Worm (Caenorhabditis elegans) whole organism, L4 larva: Measurements from ENCODE around the gene F08D12.15.

Experiments used
- ama-1 ChIP-seq: fragments of 150-350 bp; optimal IDR thresholded peaks from 2 replicates; lab custom pipeline; 2014; ENCODE audit warnings: inconsistent platforms, mixed read lengths
- dpl-1 ChIP-seq: fragments of 150-350 bp; optimal IDR thresholded peaks from 2 replicates; lab custom pipeline; 2014; ENCODE audit warnings: missing biosample characterization, missing genetic modification reagents, missing genetic modification characterization
- nhr-102 ChIP-seq: sonication (generic microtip); optimal IDR thresholded peaks from 2 replicates; lab custom pipeline; 2016; ENCODE audit warnings: mild to moderate bottlenecking, missing genetic modification characterization, moderate library complexity, missing compliant biosample characterization
- nhr-237 ChIP-seq: sonication (generic microtip); optimal IDR thresholded peaks from 2 replicates; lab custom pipeline; 2017; ENCODE audit warnings: missing biosample characterization, missing genetic modification characterization
- pqm-1 ChIP-seq: sonication (generic microtip); optimal IDR thresholded peaks from 2 replicates; lab custom pipeline; 2017; ENCODE audit warnings: missing biosample characterization, missing genetic modification characterization
- snpc-4 ChIP-seq: fragments of 150-350 bp; optimal IDR thresholded peaks from 2 replicates; lab custom pipeline; 2014; ENCODE audit warnings: missing biosample characterization, missing genetic modification characterization

DNA sequence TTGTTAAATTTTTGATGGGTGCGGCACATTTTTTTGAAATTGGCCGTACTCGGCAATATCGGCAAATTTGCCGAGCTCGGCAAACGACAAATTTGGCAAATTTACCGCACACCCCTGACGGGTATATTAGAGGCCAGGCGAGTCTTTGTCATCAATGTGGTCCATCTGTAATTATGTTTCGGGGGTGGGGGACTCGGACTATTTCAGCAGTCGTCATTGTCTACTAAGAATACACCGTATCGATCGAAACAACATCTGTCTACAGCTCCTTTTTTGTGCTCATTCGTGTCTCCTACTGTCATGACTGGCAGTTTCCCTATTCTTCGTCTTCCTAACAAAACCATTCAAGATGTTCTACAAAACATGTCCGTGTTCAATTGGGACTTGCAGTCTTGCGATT, at the start of gene F08D12.15:
- TF ChIP-seq nhr-102 (tag; lab: Kevin White, UChicago) (no peak), nhr-237 (tag; lab: Kevin White, UChicago) (no peak), snpc-4 (tag; lab: Kevin White, UChicago) (no peak), pqm-1 (no peak), dpl-1 (GFP tag; lab: Kevin White, UChicago) (no peak), ama-1 (no peak)
